Worm (Caenorhabditis elegans): ENCODE results near the gene K10C8.4.

The K10C8.4 gene

DNA sequence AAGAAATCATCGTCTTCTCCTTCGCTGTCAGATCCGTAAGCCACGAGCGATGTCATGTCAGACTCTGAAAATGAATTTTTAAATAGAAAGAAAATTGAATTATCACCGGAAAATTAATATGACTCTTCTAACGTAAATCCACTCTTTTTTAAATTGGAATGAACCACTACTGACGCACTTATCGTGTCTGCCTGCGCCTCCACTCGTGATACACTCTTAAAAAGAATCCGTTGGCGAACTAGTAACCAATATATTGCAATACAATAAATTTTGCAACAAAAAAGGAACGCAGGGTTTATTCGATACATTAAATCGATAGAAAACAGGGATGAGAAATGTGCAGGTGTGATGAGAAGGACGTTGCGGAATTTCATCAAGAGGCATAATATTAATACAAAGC, 36.6 kb upstream of the K10C8.4 start, which contains the start of gene ccch-3 (continued):
- TF ChIP-seq nhr-90 (tag; optimal IDR thresholded peaks at IDR 0.05) (peak; percentile 39), ceh-40 (GFP tag; IDR thresholded peaks at IDR 0.05) (no peak), ztf-25 (GFP tag; IDR thresholded peaks at IDR 0.05) (no peak), ets-4 (GFP tag; optimal IDR thresholded peaks at IDR 0.05) (no peak), mcd-1 (GFP tag; IDR thresholded peaks at IDR 0.05) (peak; percentile 64), Y95B8A.8 (GFP tag; IDR thresholded peaks at IDR 0.05) (no peak), hlh-12 (tag; optimal IDR thresholded peaks at IDR 0.05) (no peak), atf-7 (tag; optimal IDR thresholded peaks at IDR 0.05) (peak; percentile 65), T26A5.8 (tag; optimal IDR thresholded peaks at IDR 0.05) (no peak), F22D6.2 (tag; optimal IDR thresholded peaks at IDR 0.05) (no peak), snpc-1.3 (tag; optimal IDR thresholded peaks at IDR 0.05; ENCODE audit: insufficient read depth) (peak; percentile 36), F23B12.7 (tag; optimal IDR thresholded peaks at IDR 0.05; ENCODE audit: insufficient read depth) (no peak), chd-7 (tag; optimal IDR thresholded peaks at IDR 0.05) (peak; percentile 51), ccch-3 (GFP tag; optimal IDR thresholded peaks at IDR 0.05) (no peak), C17E4.6 (GFP tag; IDR thresholded peaks at IDR 0.05) (peak; percentile 22; the same call in 1 of the 2 replicates), lin-26 (GFP tag; IDR thresholded peaks at IDR 0.05) (peak; percentile 44; the same call in 1 of the 2 replicates), nhr-179 (tag; optimal IDR thresholded peaks at IDR 0.05) (no peak), sptf-2 (GFP tag; optimal IDR thresholded peaks at IDR 0.05) (peak; percentile 26), nhr-27 (tag; optimal IDR thresholded peaks at IDR 0.05) (no peak), ceh-100 (GFP tag; IDR thresholded peaks at IDR 0.05) (0 out of 2 replicates have a peak, but pooled peaks have one; percentile 9), ceh-91 (GFP tag; IDR thresholded peaks at IDR 0.05) (no peak), lin-54 (GFP tag; optimal IDR thresholded peaks at IDR 0.05) (peak; percentile 83), gei-17 (GFP tag; optimal IDR thresholded peaks at IDR 0.05) (no peak), tlf-1 (GFP tag; optimal IDR thresholded peaks at IDR 0.05) (peak; percentile 59), him-1 (tag; optimal IDR thresholded peaks at IDR 0.05) (peak; percentile 31), F55B11.4 (tag; optimal IDR thresholded peaks at IDR 0.05; ENCODE audit: borderline replicate concordance, insufficient read depth) (no peak), nfyb-1 (GFP tag; IDR thresholded peaks at IDR 0.05) (no peak; the same call in 1 of the 2 replicates), lir-1 (GFP tag; conservative IDR thresholded peaks at IDR 0.05) (0 out of 2 replicates have a peak, but pooled peaks have one; percentile 46), hmg-20 (GFP tag; IDR thresholded peaks at IDR 0.05) (0 out of 2 replicates have a peak, but pooled peaks have one; percentile 10)

DNA sequence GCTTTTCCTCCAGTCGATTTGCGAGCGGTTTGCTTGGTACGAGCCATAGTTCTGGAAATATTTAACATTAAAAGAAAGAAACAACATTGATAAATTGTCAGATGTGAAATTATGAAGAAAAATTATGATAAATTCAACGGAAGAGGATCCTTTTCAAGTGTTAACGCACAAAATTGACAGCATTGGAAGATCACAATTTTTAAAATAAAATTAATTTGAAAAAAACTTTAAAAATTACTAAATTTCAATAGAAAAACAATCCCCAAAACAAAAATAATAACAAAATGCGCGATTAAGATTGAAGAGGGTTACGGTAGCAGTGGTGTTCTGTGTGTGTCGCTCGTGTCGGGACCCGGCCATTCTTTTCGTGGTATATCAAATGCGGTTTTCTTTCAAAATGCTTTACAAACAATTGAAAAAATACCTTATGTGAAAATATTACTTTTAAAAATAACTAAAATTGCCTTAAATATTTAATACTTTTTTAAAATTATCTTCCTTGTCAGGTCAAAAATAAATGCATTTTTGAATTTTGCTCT, 35.7 kb upstream of the K10C8.4 start, which contains the start of gene his-74:
Gene his-74, minus strand, starts transcription at position 51 of the 539 bp plus-strand sequence.
- TF ChIP-seq F23B12.7 (tag; optimal IDR thresholded peaks at IDR 0.05; ENCODE audit: insufficient read depth) (no peak), lsl-1 (GFP tag; optimal IDR thresholded peaks at IDR 0.05) (peak; percentile 88), rpc-1 (optimal IDR thresholded peaks at IDR 0.05) (no peak), rpc-1 (tag; optimal IDR thresholded peaks at IDR 0.05) (no peak), madf-8 (GFP tag; conservative IDR thresholded peaks at IDR 0.05) (peak; percentile 34; the same call in 1 of the 2 replicates), snpc-3.4 (tag; optimal IDR thresholded peaks at IDR 0.05) (peak; percentile 15), ccch-3 (GFP tag; optimal IDR thresholded peaks at IDR 0.05) (no peak), ztf-18 (tag; optimal IDR thresholded peaks at IDR 0.05) (no peak), ceh-91 (GFP tag; IDR thresholded peaks at IDR 0.05) (0 out of 2 replicates have a peak, but pooled peaks have one; percentile 26), xnd-1 (tag; optimal IDR thresholded peaks at IDR 0.05) (peak; percentile 47), F33H1.4 (GFP tag; IDR thresholded peaks at IDR 0.05) (peak; percentile 77), ZK185.1 (tag; optimal IDR thresholded peaks at IDR 0.05; ENCODE audit: poor library complexity, severe bottlenecking) (no peak), madf-6 (GFP tag; IDR thresholded peaks at IDR 0.05) (peak; percentile 84), nhr-179 (tag; optimal IDR thresholded peaks at IDR 0.05) (no peak), hmg-1.2 (GFP tag; IDR thresholded peaks at IDR 0.05) (0 out of 2 replicates have a peak, but pooled peaks have one; percentile 9), lin-54 (GFP tag; optimal IDR thresholded peaks at IDR 0.05) (peak; percentile 14), D2030.7 (GFP tag; IDR thresholded peaks at IDR 0.05) (peak; percentile 51; the same call in 1 of the 2 replicates), attf-5 (GFP tag; optimal IDR thresholded peaks at IDR 0.05) (no peak), tbx-9 (tag; optimal IDR thresholded peaks at IDR 0.05; ENCODE audit: borderline replicate concordance) (no peak), tlf-1 (GFP tag; optimal IDR thresholded peaks at IDR 0.05) (no peak), repo-1 (tag; optimal IDR thresholded peaks at IDR 0.05) (no peak), snpc-4 (GFP tag; optimal IDR thresholded peaks at IDR 0.05) (no peak), snpc-4 (tag; optimal IDR thresholded peaks at IDR 0.05) (no peak)
